Worm (Caenorhabditis elegans) whole organism, mixed stage, embryonic: ENCODE data around the gene clec-33.

Source experiments
- M03D4.4 ChIP-seq: sonication (generic microtip); optimal IDR thresholded peaks from 2 replicates; lab custom pipeline; 2017; ENCODE audit warnings: mild to moderate bottlenecking, missing genetic modification characterization, missing compliant biosample characterization
- bed-3 ChIP-seq: fragments of 200-800 bp; sonication (Bioruptor generic); optimal IDR thresholded peaks from 3 replicates; lab custom pipeline; 2018; ENCODE audit warnings: mild to moderate bottlenecking, missing genetic modification characterization, moderate library complexity, missing compliant biosample characterization
- ceh-43 ChIP-seq: fragments of 200-800 bp; sonication (Bioruptor generic); optimal IDR thresholded peaks from 2 replicates; lab custom pipeline; 2018; ENCODE audit warnings: mild to moderate bottlenecking, missing genetic modification characterization, moderate library complexity, missing compliant biosample characterization
- ceh-83 ChIP-seq: fragments of 200-800 bp; sonication (Bioruptor generic); optimal IDR thresholded peaks from 2 replicates; lab custom pipeline; 2018; ENCODE audit warnings: mild to moderate bottlenecking, missing genetic modification characterization, missing compliant biosample characterization
- ces-1 ChIP-seq: fragments of 150-350 bp; optimal IDR thresholded peaks from 2 replicates; lab custom pipeline; 2014; ENCODE audit warnings: missing biosample characterization, missing genetic modification reagents, missing genetic modification characterization
- cnd-1 ChIP-seq: fragments of 200-800 bp; sonication (Bioruptor generic); optimal IDR thresholded peaks from 2 replicates; lab custom pipeline; 2018; ENCODE audit warnings: mild to moderate bottlenecking, missing genetic modification characterization, missing compliant biosample characterization
- drap-1 ChIP-seq: fragments of 200-800 bp; sonication (Bioruptor generic); optimal IDR thresholded peaks from 3 replicates; lab custom pipeline; 2018; ENCODE audit warnings: mild to moderate bottlenecking, missing genetic modification characterization, missing compliant biosample characterization
- elt-1 ChIP-seq: sonication (generic microtip); optimal IDR thresholded peaks from 2 replicates; lab custom pipeline; 2017; ENCODE audit warnings: missing genetic modification characterization, mild to moderate bottlenecking, missing compliant biosample characterization, antibody characterized with exemption, moderate library complexity, borderline replicate concordance; ENCODE audit not compliant: insufficient read depth
- flh-1 ChIP-seq: fragments of 200-800 bp; sonication (Bioruptor generic); optimal IDR thresholded peaks from 2 replicates; lab custom pipeline; 2018; ENCODE audit warnings: mild to moderate bottlenecking, missing genetic modification characterization, moderate library complexity, missing compliant biosample characterization
- ham-2 ChIP-seq: fragments of 200-800 bp; sonication (Bioruptor generic); optimal IDR thresholded peaks from 2 replicates; lab custom pipeline; 2018; ENCODE audit warnings: mild to moderate bottlenecking, missing genetic modification characterization, missing compliant biosample characterization
- hlh-1 ChIP-seq: fragments of 150-350 bp; optimal IDR thresholded peaks from 2 replicates; lab custom pipeline; 2014; ENCODE audit warnings: missing biosample characterization, missing genetic modification reagents, missing genetic modification characterization
- lin-13 ChIP-seq: fragments of 150-350 bp; optimal IDR thresholded peaks from 2 replicates; lab custom pipeline; 2014; ENCODE audit warnings: missing biosample characterization, missing genetic modification characterization
- lin-32 ChIP-seq: fragments of 200-800 bp; sonication (Bioruptor generic); optimal IDR thresholded peaks from 2 replicates; lab custom pipeline; 2018; ENCODE audit warnings: mild to moderate bottlenecking, missing genetic modification characterization, missing compliant biosample characterization
- lsy-2 ChIP-seq: fragments of 150-350 bp; optimal IDR thresholded peaks from 2 replicates; lab custom pipeline; 2014; ENCODE audit warnings: missing biosample characterization, missing genetic modification characterization
- mab-5 ChIP-seq: fragments of 150-350 bp; optimal IDR thresholded peaks from 2 replicates; lab custom pipeline; 2014; ENCODE audit warnings: missing biosample characterization, missing genetic modification characterization
- mls-2 ChIP-seq: sonication (generic microtip); optimal IDR thresholded peaks from 2 replicates; lab custom pipeline; 2016; ENCODE audit warnings: mild to moderate bottlenecking, missing genetic modification characterization, moderate library complexity, missing compliant biosample characterization
- nhr-12 ChIP-seq: fragments of 150-350 bp; optimal IDR thresholded peaks from 2 replicates; lab custom pipeline; 2014; ENCODE audit warnings: missing biosample characterization, missing genetic modification characterization
- nhr-237 ChIP-seq: fragments of 150-350 bp; optimal IDR thresholded peaks from 2 replicates; lab custom pipeline; 2014; ENCODE audit warnings: missing biosample characterization, missing genetic modification characterization
- nhr-28 ChIP-seq: fragments of 150-350 bp; optimal IDR thresholded peaks from 2 replicates; lab custom pipeline; 2014; ENCODE audit warnings: missing biosample characterization, missing genetic modification characterization
- nhr-76 ChIP-seq: sonication (generic microtip); optimal IDR thresholded peaks from 2 replicates; lab custom pipeline; 2017; ENCODE audit warnings: missing biosample characterization, missing genetic modification characterization
- pha-4 ChIP-seq: fragments of 150-350 bp; optimal IDR thresholded peaks from 2 replicates; lab custom pipeline; 2018; ENCODE audit warnings: missing biosample characterization, missing genetic modification reagents, missing genetic modification characterization
- sem-2 ChIP-seq: fragments of 200-800 bp; sonication (Bioruptor generic); optimal IDR thresholded peaks from 2 replicates; lab custom pipeline; 2018; ENCODE audit warnings: mild to moderate bottlenecking, missing genetic modification characterization, missing compliant biosample characterization
- sptf-1 ChIP-seq: sonication (generic microtip); optimal IDR thresholded peaks from 2 replicates; lab custom pipeline; 2017; ENCODE audit warnings: mild to moderate bottlenecking, missing genetic modification characterization, moderate library complexity, missing compliant biosample characterization
- tbx-8 ChIP-seq: fragments of 200-800 bp; sonication (Bioruptor generic); optimal IDR thresholded peaks from 2 replicates; lab custom pipeline; 2018; ENCODE audit warnings: mild to moderate bottlenecking, missing genetic modification characterization, moderate library complexity, missing compliant biosample characterization
- unc-120 ChIP-seq: sonication (generic microtip); optimal IDR thresholded peaks from 2 replicates; lab custom pipeline; 2017; ENCODE audit warnings: missing genetic modification characterization, missing compliant biosample characterization; ENCODE audit not compliant: poor library complexity, severe bottlenecking
- unc-39 ChIP-seq: fragments of 150-350 bp; optimal IDR thresholded peaks from 2 replicates; lab custom pipeline; 2014; ENCODE audit warnings: missing biosample characterization, missing genetic modification characterization
- unc-62 ChIP-seq: fragments of 150-350 bp; optimal IDR thresholded peaks from 2 replicates; lab custom pipeline; 2014; ENCODE audit warnings: missing biosample characterization, missing genetic modification reagents, missing genetic modification characterization
- zip-8 ChIP-seq: fragments of 150-350 bp; optimal IDR thresholded peaks from 2 replicates; lab custom pipeline; 2014; ENCODE audit warnings: missing biosample characterization, missing genetic modification characterization
- ztf-11 ChIP-seq: fragments of 150-350 bp; optimal IDR thresholded peaks from 2 replicates; lab custom pipeline; 2014; ENCODE audit warnings: missing biosample characterization, missing genetic modification characterization

The clec-33 gene

DNA sequence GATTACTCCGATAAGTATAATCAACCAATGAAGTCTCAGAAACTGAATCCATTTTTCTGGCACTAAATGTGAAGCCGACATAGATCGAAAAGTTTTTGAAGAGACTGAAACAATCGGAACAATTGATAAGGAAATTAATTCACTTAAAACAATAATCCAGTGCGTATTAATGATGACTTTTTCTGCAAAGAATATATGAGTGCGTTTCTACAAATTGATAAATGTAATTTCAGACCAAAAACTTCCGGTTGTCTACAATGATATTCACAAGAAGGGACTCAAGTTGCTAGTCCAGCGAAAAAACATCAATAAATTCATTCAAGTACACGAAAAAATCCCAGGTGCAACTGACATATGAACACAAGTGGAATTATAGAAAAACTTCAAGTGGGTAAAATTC lies at the start of gene clec-33:
Gene clec-33, minus strand, starts transcription at position 101 of the 400 bp plus-strand sequence.
- TF ChIP-seq cnd-1 (tag; lab: Kevin White, UChicago) (no peak), drap-1 (GFP tag; lab: Kevin White, UChicago) (no peak), ztf-11 (no peak)

DNA sequence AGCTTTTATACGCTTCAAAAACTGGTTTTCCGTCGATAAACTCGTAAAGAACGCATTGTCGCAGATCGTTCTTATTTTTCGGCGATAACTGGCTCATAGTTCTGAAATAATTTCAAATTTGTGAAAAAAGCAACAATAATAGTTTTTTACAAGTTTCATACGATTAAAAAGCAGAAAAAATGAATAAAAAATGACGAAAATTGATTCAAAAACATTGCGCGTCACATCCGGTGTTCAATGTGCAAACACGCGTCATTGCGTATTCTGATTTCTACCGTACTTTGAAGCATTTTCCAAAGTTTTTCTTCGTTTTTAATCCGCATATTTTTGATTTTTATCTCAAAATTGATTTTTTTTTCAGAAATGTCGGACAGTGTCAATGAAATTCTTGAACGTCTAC lies 48.7 kb upstream of the clec-33 start, which contains the start of the genes fbxa-206 and Y102A5C.2:
Gene fbxa-206, minus strand, starts transcription at position 101 of the 400 bp plus-strand sequence.
Gene Y102A5C.2, plus strand, starts transcription at position 354 of the 400 bp plus-strand sequence.
- TF ChIP-seq sem-2 (GFP tag; lab: Kevin White, UChicago) (no peak), lsy-2 (tag; lab: Kevin White, UChicago) (no peak), nhr-12 (tag; lab: Kevin White, UChicago) (no peak), cnd-1 (tag; lab: Kevin White, UChicago) (no peak), ceh-83 (GFP tag; lab: Kevin White, UChicago) (no peak), bed-3 (GFP tag; lab: Kevin White, UChicago) (no peak), mab-5 (tag; lab: Kevin White, UChicago) (no peak), M03D4.4 (tag; lab: Kevin White, UChicago) (no peak), nhr-237 (tag; lab: Kevin White, UChicago) (no peak), unc-120 (tag; lab: Kevin White, UChicago) (no peak)

ce11 chrV:16916079-16916478 lies 46.4 kb upstream of the clec-33 start, which contains the start of gene F09C6.10:
Gene F09C6.10, minus strand, starts transcription at chrV:16916179.
- no peak for TF ChIP-seq nhr-237 (tag; lab: Kevin White, UChicago)
- TF ChIP-seq M03D4.4 (tag; lab: Kevin White, UChicago) = no peak
- TF ChIP-seq sptf-1 (tag; lab: Kevin White, UChicago) = no peak
- no peak for TF ChIP-seq nhr-12 (tag; lab: Kevin White, UChicago)
- no peak for TF ChIP-seq mls-2 (tag; lab: Kevin White, UChicago)

ce11 chrV:16911934-16912333 lies 42.3 kb upstream of the clec-33 start, which contains the start of gene nhr-116:
Gene nhr-116, plus strand, starts transcription at chrV:16912234.
- TF ChIP-seq elt-1 (tag; lab: Kevin White, UChicago) = no peak
- TF ChIP-seq cnd-1 (tag; lab: Kevin White, UChicago) = no peak
- no peak for TF ChIP-seq ham-2 (GFP tag; lab: Kevin White, UChicago)
- no peak for TF ChIP-seq bed-3 (GFP tag; lab: Kevin White, UChicago)
- no peak for TF ChIP-seq M03D4.4 (tag; lab: Kevin White, UChicago)
- TF ChIP-seq zip-8 (tag; lab: Kevin White, UChicago) = no peak
- TF ChIP-seq unc-39 = no peak
- TF ChIP-seq ces-1 = no peak
- TF ChIP-seq ceh-43 (GFP tag; lab: Kevin White, UChicago) = no peak
- TF ChIP-seq ztf-11 = no peak
- no peak for TF ChIP-seq mab-5 (tag; lab: Kevin White, UChicago)
- TF ChIP-seq tbx-8 (GFP tag; lab: Kevin White, UChicago) = no peak
- no peak for TF ChIP-seq unc-62 (GFP tag; lab: Kevin White, UChicago)
- no peak for TF ChIP-seq lin-32 (GFP tag; lab: Kevin White, UChicago)
- no peak for TF ChIP-seq hlh-1 (tag; lab: Kevin White, UChicago)
- no peak for TF ChIP-seq unc-120 (tag; lab: Kevin White, UChicago)
- TF ChIP-seq nhr-28 (tag; lab: Kevin White, UChicago) = no peak
- TF ChIP-seq, all 35 proteins: peak for 0

DNA sequence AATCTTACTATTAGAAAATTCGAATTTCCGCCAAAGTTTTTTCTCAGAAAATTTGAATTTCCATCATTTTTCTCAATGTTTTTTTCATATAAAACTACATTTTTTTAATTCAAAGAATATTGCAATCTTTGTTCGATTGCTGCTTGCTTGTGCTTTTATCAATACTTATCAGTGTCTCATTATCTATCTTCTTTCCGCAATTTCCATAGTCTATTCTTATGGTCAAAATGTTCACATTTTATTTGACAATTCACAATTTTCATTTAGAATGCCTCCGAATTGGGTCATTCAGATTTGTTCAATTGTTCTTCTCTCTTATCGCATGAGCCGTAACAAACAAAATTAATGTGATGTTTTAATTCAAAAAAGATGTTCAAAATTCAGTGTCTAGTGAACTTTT lies 41.7 kb upstream of the clec-33 start:
- TF ChIP-seq pha-4 = no peak
- TF ChIP-seq lsy-2 (tag; lab: Kevin White, UChicago) = no peak
- TF ChIP-seq sem-2 (GFP tag; lab: Kevin White, UChicago) = no peak
- TF ChIP-seq sptf-1 (tag; lab: Kevin White, UChicago) = no peak
- TF ChIP-seq ztf-11 = no peak
- no peak for TF ChIP-seq elt-1 (tag; lab: Kevin White, UChicago)
- no peak for TF ChIP-seq lin-32 (GFP tag; lab: Kevin White, UChicago)
- no peak for TF ChIP-seq ces-1
- no peak for TF ChIP-seq drap-1 (GFP tag; lab: Kevin White, UChicago)
- no peak for TF ChIP-seq unc-39
- TF ChIP-seq nhr-76 (tag; lab: Kevin White, UChicago) = no peak
- no peak for TF ChIP-seq nhr-28 (tag; lab: Kevin White, UChicago)
- no peak for TF ChIP-seq flh-1 (GFP tag; lab: Kevin White, UChicago)
- no peak for TF ChIP-seq cnd-1 (tag; lab: Kevin White, UChicago)
- no peak for TF ChIP-seq zip-8 (tag; lab: Kevin White, UChicago)
- TF ChIP-seq ham-2 (GFP tag; lab: Kevin White, UChicago) = no peak
- TF ChIP-seq lin-13 (tag; lab: Kevin White, UChicago) = no peak
- TF ChIP-seq, all 35 proteins: peak for 0
